Fruit fly (Drosophila melanogaster) whole organism, embryonic: ENCODE measurements around the gene CG13837.
A peak's percentile ranks its signal among the peaks of the same experiment; 100 is the strongest.

Experiments used
- B-H2 ChIP-seq: fragments of 200-800 bp; sonication (Bioruptor generic); optimal IDR thresholded peaks from 2 replicates; lab custom pipeline; 2018; ENCODE audit warnings: missing biosample characterization, mild to moderate bottlenecking, missing genetic modification characterization
- CG10462 ChIP-seq: fragments of 200-800 bp; sonication (Bioruptor generic); optimal IDR thresholded peaks from 2 replicates; lab custom pipeline; 2016; ENCODE audit warnings: missing biosample characterization, missing genetic modification characterization
- CG10565 ChIP-seq: fragments of 200-800 bp; sonication (Bioruptor generic); optimal IDR thresholded peaks from 3 replicates; lab custom pipeline; 2016; ENCODE audit warnings: missing biosample characterization, mild to moderate bottlenecking, missing genetic modification characterization
- CG12155 ChIP-seq: fragments of 200-800 bp; sonication (Bioruptor generic); optimal IDR thresholded peaks from 3 replicates; lab custom pipeline; 2016; ENCODE audit warnings: missing biosample characterization, missing genetic modification characterization
- CG12299 ChIP-seq: fragments of 200-800 bp; sonication (Bioruptor generic); optimal IDR thresholded peaks from 2 replicates; lab custom pipeline; 2018; ENCODE audit warnings: missing biosample characterization, mild to moderate bottlenecking, missing genetic modification characterization
- CG15011 ChIP-seq: fragments of 200-800 bp; sonication (Bioruptor generic); optimal IDR thresholded peaks from 3 replicates; lab custom pipeline; 2018; ENCODE audit warnings: missing biosample characterization, mild to moderate bottlenecking, missing genetic modification characterization
- CG17328 ChIP-seq: fragments of 200-800 bp; sonication (Bioruptor generic); IDR thresholded peaks from 2 replicates; pipeline ENCODE4 v1.3.6; 2022; ENCODE audit warnings: missing biosample characterization, missing genetic modification characterization
- CG17385 ChIP-seq: fragments of 200-800 bp; sonication (Bioruptor generic); optimal IDR thresholded peaks from 3 replicates; lab custom pipeline; 2018; ENCODE audit warnings: missing biosample characterization, mild to moderate bottlenecking, missing genetic modification characterization
- CG17612 ChIP-seq: fragments of 200-800 bp; sonication (Bioruptor generic); IDR thresholded peaks from 2 replicates; pipeline ENCODE4 v1.3.6; 2022; ENCODE audit warnings: missing biosample characterization, missing genetic modification characterization
- CG17829 ChIP-seq: fragments of 200-800 bp; optimal IDR thresholded peaks from 2 replicates; lab custom pipeline; 2019; ENCODE audit warnings: missing biosample characterization, mild to moderate bottlenecking, missing genetic modification characterization, moderate library complexity
- CG2129 ChIP-seq: fragments of 200-800 bp; sonication (Bioruptor generic); IDR thresholded peaks from 2 replicates; pipeline ENCODE4 v1.3.6; 2022; ENCODE audit warnings: missing biosample characterization, missing genetic modification characterization; ENCODE audit not compliant: partially characterized antibody
- CG2202 ChIP-seq: fragments of 200-800 bp; sonication (Bioruptor generic); optimal IDR thresholded peaks from 2 replicates; lab custom pipeline; 2018; ENCODE audit warnings: missing biosample characterization, mild to moderate bottlenecking, missing genetic modification characterization
- CG2889 ChIP-seq: fragments of 200-800 bp; sonication (Bioruptor generic); IDR thresholded peaks from 3 replicates; pipeline ENCODE4 v1.3.6; 2022; ENCODE audit warnings: missing biosample characterization, missing genetic modification characterization
- CG31224 ChIP-seq: fragments of 200-800 bp; sonication (Bioruptor generic); IDR thresholded peaks from 2 replicates; pipeline ENCODE4 v1.3.6; 2022; ENCODE audit warnings: missing biosample characterization, missing genetic modification characterization
- CG32532 ChIP-seq: fragments of 200-800 bp; sonication (Bioruptor generic); IDR thresholded peaks from 2 replicates; pipeline ENCODE4 v1.3.6; 2022; ENCODE audit warnings: missing biosample characterization, missing genetic modification characterization
- CG32772 ChIP-seq: fragments of 200-800 bp; sonication (Bioruptor generic); IDR thresholded peaks from 2 replicates; pipeline ENCODE4 v1.3.6; 2022; ENCODE audit warnings: missing biosample characterization, missing genetic modification characterization
- CG33213 ChIP-seq: fragments of 200-800 bp; sonication (Bioruptor generic); optimal IDR thresholded peaks from 3 replicates; lab custom pipeline; 2016; ENCODE audit warnings: missing biosample characterization, missing genetic modification characterization
- CG3838 ChIP-seq: fragments of 200-800 bp; sonication (Bioruptor generic); optimal IDR thresholded peaks from 3 replicates; lab custom pipeline; 2016; ENCODE audit warnings: missing biosample characterization, missing genetic modification characterization
- CG4617 ChIP-seq: fragments of 200-800 bp; sonication (Bioruptor generic); optimal IDR thresholded peaks from 3 replicates; lab custom pipeline; 2016; ENCODE audit warnings: missing biosample characterization, missing genetic modification characterization, borderline replicate concordance
- CG4730 ChIP-seq: fragments of 200-800 bp; sonication (Bioruptor generic); IDR thresholded peaks from 2 replicates; pipeline ENCODE4 v1.3.6; 2022; ENCODE audit warnings: missing biosample characterization, missing genetic modification characterization
- CG5953 ChIP-seq: fragments of 200-800 bp; sonication (Bioruptor generic); IDR thresholded peaks from 2 replicates; pipeline ENCODE4 v1.3.6; 2022; ENCODE audit warnings: missing biosample characterization, missing genetic modification characterization
- CG6689 ChIP-seq: fragments of 200-800 bp; sonication (Bioruptor generic); IDR thresholded peaks from 2 replicates; pipeline ENCODE4 v1.3.6; 2022; ENCODE audit warnings: missing biosample characterization, missing genetic modification characterization
- CG9437 ChIP-seq: fragments of 200-800 bp; sonication (Bioruptor generic); optimal IDR thresholded peaks from 2 replicates; lab custom pipeline; 2018; ENCODE audit warnings: missing biosample characterization, mild to moderate bottlenecking, missing genetic modification characterization
- Camta ChIP-seq: fragments of 200-800 bp; sonication (Bioruptor generic); optimal IDR thresholded peaks from 2 replicates; lab custom pipeline; 2016; ENCODE audit warnings: missing biosample characterization, missing genetic modification characterization
- D ChIP-seq, 2 experiments: fragments of 200-800 bp in 1 of 2; fragments of >200 bp in 1 of 2; sonication (Bioruptor generic) in 1 of 2; optimal IDR thresholded peaks; 2 replicates in 1 of 2; 3 replicates in 1 of 2; lab custom pipeline; 2017; ENCODE audit warnings: mild to moderate bottlenecking in 1 of 2, missing biosample characterization in 1 of 2, missing genetic modification characterization in 1 of 2, missing genetic modification reagents in 1 of 2
- HmgZ ChIP-seq: fragments of 200-800 bp; sonication (Bioruptor generic); optimal IDR thresholded peaks from 2 replicates; lab custom pipeline; 2018; ENCODE audit warnings: missing biosample characterization, mild to moderate bottlenecking, missing genetic modification characterization
- Hsf ChIP-seq: fragments of 200-800 bp; sonication (Bioruptor generic); optimal IDR thresholded peaks from 3 replicates; lab custom pipeline; 2016; ENCODE audit warnings: missing biosample characterization, missing genetic modification characterization
- Meics ChIP-seq: fragments of 200-800 bp; sonication (Bioruptor generic); optimal IDR thresholded peaks from 2 replicates; lab custom pipeline; 2017; ENCODE audit warnings: missing biosample characterization, mild to moderate bottlenecking, missing genetic modification characterization
- Mrtf ChIP-seq: fragments of 200-800 bp; sonication (Bioruptor generic); IDR thresholded peaks from 3 replicates; pipeline ENCODE4 v1.3.6; 2022; ENCODE audit warnings: missing biosample characterization, missing genetic modification characterization
- Side ChIP-seq: fragments of 200-800 bp; sonication (Bioruptor generic); optimal IDR thresholded peaks from 2 replicates; lab custom pipeline; 2016; ENCODE audit warnings: missing biosample characterization, missing genetic modification characterization
- Sin3A ChIP-seq: fragments of >200 bp; optimal IDR thresholded peaks from 2 replicates; lab custom pipeline; 2018
- Six4 ChIP-seq: fragments of 200-800 bp; sonication (Bioruptor generic); optimal IDR thresholded peaks from 2 replicates; lab custom pipeline; 2016; ENCODE audit warnings: missing biosample characterization, missing genetic modification characterization
- Xbp1 ChIP-seq: fragments of 200-800 bp; sonication (Bioruptor generic); optimal IDR thresholded peaks from 3 replicates; lab custom pipeline; 2016; ENCODE audit warnings: missing biosample characterization, mild to moderate bottlenecking, missing genetic modification characterization
- bsh ChIP-seq, 2 experiments: fragments of 200-800 bp; sonication (Bioruptor generic); optimal IDR thresholded peaks; 2 replicates each; lab custom pipeline; 2017 to 2018; ENCODE audit warnings: mild to moderate bottlenecking in 2 of 2, missing biosample characterization in 2 of 2, missing genetic modification characterization in 2 of 2, moderate library complexity in 1 of 2
- btn ChIP-seq: fragments of 200-800 bp; sonication (Bioruptor generic); optimal IDR thresholded peaks from 2 replicates; lab custom pipeline; 2016; ENCODE audit warnings: missing biosample characterization, missing genetic modification characterization
- cad ChIP-seq: fragments of >200 bp; optimal IDR thresholded peaks from 2 replicates; lab custom pipeline; 2017; ENCODE audit warnings: missing biosample characterization, missing genetic modification characterization
- cas ChIP-seq: fragments of 200-800 bp; sonication (Bioruptor generic); IDR thresholded peaks from 2 replicates; pipeline ENCODE4 v1.3.6; 2022; ENCODE audit warnings: missing biosample characterization, missing genetic modification characterization
- corto ChIP-seq: fragments of 200-800 bp; sonication (Bioruptor generic); optimal IDR thresholded peaks from 2 replicates; lab custom pipeline; 2016; ENCODE audit warnings: missing biosample characterization, mild to moderate bottlenecking, missing genetic modification characterization, moderate library complexity
- crc ChIP-seq: fragments of 200-800 bp; sonication (Bioruptor generic); optimal IDR thresholded peaks from 2 replicates; lab custom pipeline; 2016; ENCODE audit warnings: missing biosample characterization, missing genetic modification characterization
- dpn ChIP-seq, 2 experiments: fragments of 200-800 bp; sonication (Bioruptor generic); optimal IDR thresholded peaks; 3 replicates each; lab custom pipeline; 2016; ENCODE audit warnings: missing biosample characterization in 2 of 2, missing genetic modification characterization in 2 of 2
- ems ChIP-seq: fragments of 200-800 bp; sonication (Bioruptor generic); optimal IDR thresholded peaks from 3 replicates; lab custom pipeline; 2016; ENCODE audit warnings: missing biosample characterization, missing genetic modification characterization
- esg ChIP-seq: fragments of 200-800 bp; sonication (Bioruptor generic); conservative IDR thresholded peaks from 2 replicates; pipeline ENCODE4 v1.3.6; 2022; ENCODE audit warnings: missing biosample characterization, missing genetic modification characterization
- h ChIP-seq: fragments of >200 bp; optimal IDR thresholded peaks from 2 replicates; lab custom pipeline; 2017
- hbn ChIP-seq: fragments of 200-800 bp; sonication (Bioruptor generic); IDR thresholded peaks from 2 replicates; pipeline ENCODE4 v1.3.6; 2022; ENCODE audit warnings: missing biosample characterization, missing genetic modification characterization; ENCODE audit not compliant: partially characterized antibody
- jigr1 ChIP-seq: fragments of 200-800 bp; sonication (Bioruptor generic); IDR thresholded peaks from 3 replicates; pipeline ENCODE4 v1.3.6; 2022; ENCODE audit warnings: missing biosample characterization, missing genetic modification characterization
- klu ChIP-seq: fragments of 200-800 bp; sonication (Bioruptor generic); IDR thresholded peaks from 2 replicates; pipeline ENCODE4 v1.3.6; 2022; ENCODE audit warnings: missing biosample characterization, missing genetic modification characterization
- nerfin-2 ChIP-seq: fragments of 200-800 bp; sonication (Bioruptor generic); IDR thresholded peaks from 2 replicates; pipeline ENCODE4 v1.3.6; 2022; ENCODE audit warnings: missing biosample characterization, missing genetic modification characterization; ENCODE audit not compliant: partially characterized antibody
- otp ChIP-seq: fragments of 200-800 bp; sonication (Bioruptor generic); IDR thresholded peaks from 3 replicates; pipeline ENCODE4, ENCODE4 v1.3.6; 2022; ENCODE audit warnings: missing biosample characterization, missing genetic modification characterization
- sna ChIP-seq: fragments of 200-800 bp; sonication (Bioruptor generic); IDR thresholded peaks from 2 replicates; pipeline ENCODE4 v1.3.6; 2022; ENCODE audit warnings: missing biosample characterization, missing genetic modification characterization; ENCODE audit not compliant: partially characterized antibody
- z ChIP-seq: fragments of 200-800 bp; sonication (Bioruptor generic); IDR thresholded peaks from 3 replicates; pipeline ENCODE4 v1.3.6; 2022; ENCODE audit warnings: missing biosample characterization, missing genetic modification characterization
- zen ChIP-seq: fragments of 200-800 bp; sonication (Bioruptor generic); optimal IDR thresholded peaks from 3 replicates; lab custom pipeline; 2018; ENCODE audit warnings: missing biosample characterization, mild to moderate bottlenecking, missing genetic modification characterization, moderate library complexity

The CG13837 gene

dm6 chr3R:23053936-23054335, 10.1 kb downstream of the CG13837 start, which contains the start of gene p53 (continued):
- TF ChIP-seq CG17612 (GFP tag; lab: Robert Waterston, UW) = 0 out of 2 replicates have a peak, but pooled peaks have one; percentile 12
- TF ChIP-seq CG10565 = no peak
- peak; percentile 21 for TF ChIP-seq CG4617
- peak; percentile 30 for TF ChIP-seq CG17829 (tag; lab: Kevin White, UChicago)
- peak; percentile 76 for TF ChIP-seq otp (GFP tag; lab: Robert Waterston, UW)
- peak; percentile 71 for TF ChIP-seq Side (GFP tag; lab: Kevin White, UChicago)
- peak; percentile 76 for TF ChIP-seq CG15011
- TF ChIP-seq bsh (GFP tag; optimal IDR thresholded peaks at IDR 0.05; lab: Kevin White, UChicago) = peak in 1 of 2 experiments; percentile 64
- TF ChIP-seq hbn (GFP tag; lab: Robert Waterston, UW) = peak; percentile 67
- peak; percentile 83 for TF ChIP-seq Hsf
- peak; percentile 42; the same call in 1 of the 3 replicates for TF ChIP-seq Mrtf (GFP tag; lab: Robert Waterston, UW)
- peak; percentile 68 for TF ChIP-seq btn (GFP tag; lab: Kevin White, UChicago)
- TF ChIP-seq HmgZ (tag; lab: Kevin White, UChicago) = peak; percentile 66
- no peak for TF ChIP-seq esg (GFP tag; lab: Robert Waterston, UW)
- no peak for TF ChIP-seq h (lab: Kevin White, UChicago)
- peak; percentile 61; the same call in 1 of the 2 replicates for TF ChIP-seq sna (GFP tag; lab: Robert Waterston, UW)
- peak; percentile 2 for TF ChIP-seq Six4 (GFP tag; lab: Kevin White, UChicago)
- peak; percentile 60 for TF ChIP-seq CG2202 (tag; lab: Kevin White, UChicago)
- 0 out of 2 replicates have a peak, but pooled peaks have one; percentile 32 for TF ChIP-seq CG31224
- TF ChIP-seq CG32772 (GFP tag; lab: Robert Waterston, UW) = peak; percentile 63; the same call in 1 of the 2 replicates
- TF ChIP-seq corto = no peak
- TF ChIP-seq Sin3A (lab: Kevin White, UChicago) = no peak
- peak; percentile 91 for TF ChIP-seq Meics
- peak; percentile 62 for TF ChIP-seq CG17328 (GFP tag; lab: Robert Waterston, UW)
- peak; percentile 88 for TF ChIP-seq CG33213
- TF ChIP-seq CG2889 = no peak
- TF ChIP-seq zen = peak; percentile 52
- TF ChIP-seq D (optimal IDR thresholded peaks at IDR 0.05; lab: Kevin White, UChicago) = no peak
- peak; percentile 62 for TF ChIP-seq D (GFP tag; optimal IDR thresholded peaks at IDR 0.05; lab: Kevin White, UChicago)
- peak; percentile 51 for TF ChIP-seq crc (GFP tag; lab: Kevin White, UChicago)
- TF ChIP-seq dpn (GFP tag; optimal IDR thresholded peaks at IDR 0.05; lab: Kevin White, UChicago) = peak; percentile 50 to 82
- peak; percentile 40; the same call in 1 of the 2 replicates for TF ChIP-seq nerfin-2 (GFP tag; lab: Robert Waterston, UW)
- TF ChIP-seq CG12155 (GFP tag; lab: Kevin White, UChicago) = peak; percentile 11
- TF ChIP-seq jigr1 (GFP tag; lab: Robert Waterston, UW) = no peak
- TF ChIP-seq CG3838 (GFP tag; lab: Kevin White, UChicago) = peak; percentile 38
- peak; percentile 66 for TF ChIP-seq ems (GFP tag; lab: Kevin White, UChicago)
- TF ChIP-seq B-H2 (GFP tag; lab: Kevin White, UChicago) = peak; percentile 66
- peak; percentile 42; the same call in 1 of the 2 replicates for TF ChIP-seq klu
- TF ChIP-seq CG2129 (GFP tag; lab: Robert Waterston, UW) = no peak; the same call in 1 of the 2 replicates
- no peak for TF ChIP-seq CG12299 (tag; lab: Kevin White, UChicago)
- 0 out of 2 replicates have a peak, but pooled peaks have one; percentile 41 for TF ChIP-seq CG6689 (GFP tag; lab: Robert Waterston, UW)
- TF ChIP-seq CG17385 = peak; percentile 72
- peak; percentile 66 for TF ChIP-seq CG9437 (GFP tag; lab: Kevin White, UChicago)
- TF ChIP-seq Xbp1 (GFP tag; lab: Kevin White, UChicago) = peak; percentile 61
- no peak for TF ChIP-seq cas
- peak; percentile 80 for TF ChIP-seq CG32532 (GFP tag; lab: Robert Waterston, UW)
- TF ChIP-seq CG4730 = peak; percentile 55
- no peak for TF ChIP-seq CG5953
- no peak for TF ChIP-seq z
- peak; percentile 83 for TF ChIP-seq Camta
- no peak for TF ChIP-seq cad
- TF ChIP-seq CG10462 (GFP tag; lab: Kevin White, UChicago) = no peak
